Worm (Caenorhabditis elegans) whole organism, L3 larva: ENCODE measurements around the gene clec-9.

Experiments
- elt-1 ChIP-seq: fragments of 150-350 bp; optimal IDR thresholded peaks from 2 replicates; lab custom pipeline; 2014; ENCODE audit warnings: missing biosample characterization, missing genetic modification characterization
- hmg-11 ChIP-seq: sonication (generic microtip); optimal IDR thresholded peaks from 2 replicates; lab custom pipeline; 2016; ENCODE audit warnings: missing genetic modification characterization, missing compliant biosample characterization
- mdl-1 ChIP-seq: fragments of 150-350 bp; optimal IDR thresholded peaks from 2 replicates; lab custom pipeline; 2014; ENCODE audit warnings: missing biosample characterization, missing genetic modification characterization
- nhr-28 ChIP-seq: fragments of 150-350 bp; optimal IDR thresholded peaks from 2 replicates; lab custom pipeline; 2014; ENCODE audit warnings: missing biosample characterization, missing genetic modification characterization
- skn-1 ChIP-seq: fragments of 150-350 bp; optimal IDR thresholded peaks from 2 replicates; lab custom pipeline; 2014; ENCODE audit warnings: missing biosample characterization, missing genetic modification characterization
- snpc-4 ChIP-seq: fragments of 150-350 bp; optimal IDR thresholded peaks from 2 replicates; lab custom pipeline; 2014; ENCODE audit warnings: missing biosample characterization, missing genetic modification characterization
- tbx-2 ChIP-seq: sonication (generic microtip); optimal IDR thresholded peaks from 2 replicates; lab custom pipeline; 2016; ENCODE audit warnings: mild to moderate bottlenecking, missing genetic modification characterization, missing compliant biosample characterization

ce11 chrV:16685725-16686124 lies 20.7 kb downstream of the clec-9 start, which contains the start of gene srw-43:
- TF ChIP-seq nhr-28, result no peak
- no peak for TF ChIP-seq hmg-11 (tag; lab: Kevin White, UChicago)
- no peak for TF ChIP-seq elt-1 (tag; lab: Kevin White, UChicago)
- no peak for TF ChIP-seq skn-1 (tag; lab: Kevin White, UChicago)
- no peak for TF ChIP-seq mdl-1 (tag; lab: Kevin White, UChicago)
- no peak for TF ChIP-seq snpc-4 (tag; lab: Kevin White, UChicago)
- TF ChIP-seq tbx-2 (tag; lab: Kevin White, UChicago), result no peak
